Worm (Caenorhabditis elegans): ENCODE data around the gene sre-44.
A peak's percentile ranks its signal among the peaks of the same experiment; 100 is the strongest.

sre-44 gene

DNA sequence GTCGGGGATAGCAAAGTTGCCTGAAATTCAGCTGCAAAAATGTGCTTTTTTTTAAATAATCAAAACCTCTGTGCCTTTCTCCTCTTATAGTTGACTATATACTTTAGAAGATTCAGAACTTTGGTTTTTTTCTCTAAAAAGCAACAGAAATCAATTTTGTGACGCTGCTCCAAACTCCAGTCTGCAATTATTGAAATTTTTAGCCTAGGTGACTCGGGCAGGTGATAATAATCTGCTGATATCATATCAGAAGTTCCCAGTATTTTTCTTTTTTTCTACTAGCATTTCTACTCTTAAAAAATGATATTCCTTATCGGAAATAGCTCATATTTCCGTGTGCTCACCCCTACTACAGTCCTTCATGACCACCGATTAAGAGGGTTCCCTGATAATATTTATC, at the start of gene sre-44:
Gene sre-44 (plus strand): TSS at position 301 of the 400 bp plus-strand sequence.
- no peak for TF ChIP-seq mls-2 (tag; optimal IDR thresholded peaks at IDR 0.05)
- TF ChIP-seq lsy-2 (tag; optimal IDR thresholded peaks at IDR 0.05), result no peak
- no peak for TF ChIP-seq ceh-83 (GFP tag; optimal IDR thresholded peaks at IDR 0.05)
- no peak for TF ChIP-seq lin-13 (tag; optimal IDR thresholded peaks at IDR 0.05)
- TF ChIP-seq bed-3 (GFP tag; optimal IDR thresholded peaks at IDR 0.05), result no peak
- no peak for TF ChIP-seq ham-2 (GFP tag; optimal IDR thresholded peaks at IDR 0.05)
- no peak for TF ChIP-seq unc-39 (tag; optimal IDR thresholded peaks at IDR 0.05)
- no peak for TF ChIP-seq nhr-12 (tag; optimal IDR thresholded peaks at IDR 0.05)
- TF ChIP-seq blmp-1 (tag; optimal IDR thresholded peaks at IDR 0.05), result no peak

DNA sequence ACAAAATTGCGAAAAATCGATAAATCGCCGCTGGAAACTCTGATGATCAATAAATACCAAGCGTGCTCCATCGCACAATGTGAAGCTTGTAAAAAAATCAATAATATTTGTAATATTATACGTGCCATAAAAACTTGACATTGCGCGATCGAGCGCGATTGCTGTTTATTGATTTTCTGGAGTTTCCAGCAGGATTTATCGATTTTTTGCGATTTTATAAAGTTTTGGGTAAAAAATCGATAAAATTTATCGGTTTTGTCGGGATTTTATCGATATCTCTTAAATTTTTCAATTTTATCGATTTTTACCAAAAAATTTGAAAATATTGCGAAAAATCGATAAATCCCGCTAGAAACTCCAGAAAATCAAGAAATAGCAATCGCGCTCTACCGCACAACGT, 49.6 kb upstream of the sre-44 start:
- TF ChIP-seq ham-2 (GFP tag; optimal IDR thresholded peaks at IDR 0.05) (no peak), unc-120 (tag; optimal IDR thresholded peaks at IDR 0.05; ENCODE audit: poor library complexity, severe bottlenecking) (no peak), bed-3 (GFP tag; optimal IDR thresholded peaks at IDR 0.05) (no peak), ceh-83 (GFP tag; optimal IDR thresholded peaks at IDR 0.05) (no peak), lin-32 (GFP tag; optimal IDR thresholded peaks at IDR 0.05) (no peak), M03D4.4 (tag; optimal IDR thresholded peaks at IDR 0.05) (no peak), ces-1 (GFP tag; optimal IDR thresholded peaks at IDR 0.05) (no peak), ceh-39 (tag; optimal IDR thresholded peaks at IDR 0.05) (no peak), zip-8 (tag; optimal IDR thresholded peaks at IDR 0.05) (no peak)

DNA sequence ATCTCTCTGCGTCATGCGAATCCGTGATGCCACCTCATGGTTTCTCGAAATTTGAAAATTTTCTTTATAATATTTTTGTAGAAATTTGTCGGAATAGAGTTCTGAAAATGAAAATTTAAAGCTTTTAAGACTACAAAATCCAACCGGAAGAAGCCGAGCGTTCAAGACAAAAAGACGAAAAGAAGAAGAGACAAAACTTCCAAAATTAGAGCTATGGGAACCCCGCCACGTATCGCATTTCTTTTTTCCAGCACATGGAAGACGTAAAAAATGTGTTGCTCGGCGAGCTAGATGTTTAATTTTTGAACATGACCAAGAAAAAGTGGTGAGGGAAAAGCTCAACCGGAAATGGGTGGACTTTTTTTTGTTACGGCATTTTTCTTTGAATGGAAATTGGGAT, 47.4 kb upstream of the sre-44 start, which contains the start of gene W02B8.1:
Gene W02B8.1 (minus strand): TSS at position 101 of the 400 bp plus-strand sequence.
- no peak for TF ChIP-seq unc-120 (tag; optimal IDR thresholded peaks at IDR 0.05; ENCODE audit: poor library complexity, severe bottlenecking)
- no peak for TF ChIP-seq pha-4 (tag; optimal IDR thresholded peaks at IDR 0.05)
- no peak for TF ChIP-seq lsy-2 (tag; optimal IDR thresholded peaks at IDR 0.05)
- no peak for TF ChIP-seq nhr-237 (tag; optimal IDR thresholded peaks at IDR 0.05)
- TF ChIP-seq snpc-4 (tag; optimal IDR thresholded peaks at IDR 0.05), result no peak
- no peak for TF ChIP-seq zip-8 (tag; optimal IDR thresholded peaks at IDR 0.05)
- TF ChIP-seq lin-13 (tag; optimal IDR thresholded peaks at IDR 0.05), result no peak
- TF ChIP-seq sem-2 (GFP tag; optimal IDR thresholded peaks at IDR 0.05), result no peak
- TF ChIP-seq hlh-1 (tag; optimal IDR thresholded peaks at IDR 0.05), result no peak
- no peak for TF ChIP-seq cnd-1 (tag; optimal IDR thresholded peaks at IDR 0.05)
- TF ChIP-seq tbx-8 (GFP tag; optimal IDR thresholded peaks at IDR 0.05), result no peak
- no peak for TF ChIP-seq ceh-43 (GFP tag; optimal IDR thresholded peaks at IDR 0.05)
- no peak for TF ChIP-seq mab-5 (tag; optimal IDR thresholded peaks at IDR 0.05)
- no peak for TF ChIP-seq unc-62 (GFP tag; optimal IDR thresholded peaks at IDR 0.05)
- no peak for TF ChIP-seq flh-1 (GFP tag; optimal IDR thresholded peaks at IDR 0.05)
- TF ChIP-seq ceh-83 (GFP tag; optimal IDR thresholded peaks at IDR 0.05), result no peak
- no peak for TF ChIP-seq elt-3 (tag; optimal IDR thresholded peaks at IDR 0.05)
- no peak for TF ChIP-seq M03D4.4 (tag; optimal IDR thresholded peaks at IDR 0.05)

DNA sequence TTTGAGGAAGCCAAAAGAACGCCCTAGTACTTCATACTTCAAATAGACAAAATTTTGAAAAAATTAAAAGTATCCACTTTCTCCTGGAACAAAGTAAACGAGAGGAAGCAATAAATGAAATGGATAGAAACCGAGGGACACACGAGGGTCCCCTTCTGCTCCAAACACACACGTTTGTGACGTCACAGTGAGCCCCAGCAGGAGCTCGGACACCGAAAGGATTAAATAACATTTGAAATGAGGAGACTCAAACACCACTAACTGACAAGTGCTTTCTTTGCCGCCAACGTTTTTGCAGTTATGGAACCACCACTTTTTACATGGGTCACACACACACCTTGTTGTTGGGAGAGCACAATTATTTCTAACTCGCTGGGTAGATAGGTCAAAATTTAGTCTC, 45.9 kb upstream of the sre-44 start:
- TF ChIP-seq lin-13 (tag; optimal IDR thresholded peaks at IDR 0.05) (no peak), unc-120 (tag; optimal IDR thresholded peaks at IDR 0.05; ENCODE audit: poor library complexity, severe bottlenecking) (peak; percentile 14), ceh-83 (GFP tag; optimal IDR thresholded peaks at IDR 0.05) (no peak), mls-2 (tag; optimal IDR thresholded peaks at IDR 0.05) (no peak), bed-3 (GFP tag; optimal IDR thresholded peaks at IDR 0.05) (no peak), zip-8 (tag; optimal IDR thresholded peaks at IDR 0.05) (peak; percentile 13), lin-32 (GFP tag; optimal IDR thresholded peaks at IDR 0.05) (no peak)

DNA sequence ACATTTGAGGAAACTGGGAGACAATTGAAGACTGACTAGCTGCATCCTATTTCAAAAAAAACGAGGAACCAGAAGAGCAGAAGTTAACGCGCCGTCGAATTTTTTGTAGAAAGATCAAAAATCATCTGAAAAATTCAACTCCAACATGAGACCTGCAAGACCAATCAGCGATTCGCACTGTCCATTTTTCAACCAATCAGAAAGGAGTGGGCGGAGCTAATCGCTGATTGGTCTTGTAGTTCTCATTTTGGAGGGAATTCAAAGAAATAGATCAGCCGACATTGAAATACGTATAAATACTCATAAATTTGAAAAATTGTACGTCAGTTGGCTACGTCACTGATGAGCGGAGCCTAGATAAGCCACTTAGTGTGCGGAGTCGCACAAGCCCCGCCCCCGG, 41.8 kb upstream of the sre-44 start:
- TF ChIP-seq M03D4.4 (tag; optimal IDR thresholded peaks at IDR 0.05) (no peak), ces-1 (GFP tag; optimal IDR thresholded peaks at IDR 0.05) (no peak), sptf-1 (tag; optimal IDR thresholded peaks at IDR 0.05) (no peak), elt-3 (tag; optimal IDR thresholded peaks at IDR 0.05) (no peak), cnd-1 (tag; optimal IDR thresholded peaks at IDR 0.05) (no peak), pha-4 (tag; optimal IDR thresholded peaks at IDR 0.05) (no peak), hlh-1 (tag; optimal IDR thresholded peaks at IDR 0.05) (no peak), ceh-39 (tag; optimal IDR thresholded peaks at IDR 0.05) (no peak), bed-3 (GFP tag; optimal IDR thresholded peaks at IDR 0.05) (no peak), zip-8 (tag; optimal IDR thresholded peaks at IDR 0.05) (no peak), ceh-43 (GFP tag; optimal IDR thresholded peaks at IDR 0.05) (no peak), lsy-2 (tag; optimal IDR thresholded peaks at IDR 0.05) (no peak), mls-2 (tag; optimal IDR thresholded peaks at IDR 0.05) (no peak), ceh-83 (GFP tag; optimal IDR thresholded peaks at IDR 0.05) (no peak), unc-120 (tag; optimal IDR thresholded peaks at IDR 0.05; ENCODE audit: poor library complexity, severe bottlenecking) (no peak), ham-2 (GFP tag; optimal IDR thresholded peaks at IDR 0.05) (no peak), lin-13 (tag; optimal IDR thresholded peaks at IDR 0.05) (no peak), snpc-4 (tag; optimal IDR thresholded peaks at IDR 0.05) (no peak), nhr-12 (tag; optimal IDR thresholded peaks at IDR 0.05) (no peak)

All from whole organism, mixed stage, embryonic.